Fruit fly (Drosophila melanogaster) whole organism, embryonic: ENCODE data around the gene CG10116.

Experiments
- Atf6 ChIP-seq: fragments of 200-800 bp; sonication (Bioruptor generic); IDR thresholded peaks from 2 replicates; pipeline ENCODE4 v1.3.6; 2022; ENCODE audit warnings: missing biosample characterization, missing genetic modification characterization
- CG1024 ChIP-seq: fragments of 200-800 bp; sonication (Bioruptor generic); IDR thresholded peaks from 2 replicates; pipeline ENCODE4 v1.3.6; 2022; ENCODE audit warnings: missing biosample characterization, missing genetic modification characterization
- CG13123 ChIP-seq: fragments of 200-800 bp; sonication (Bioruptor generic); optimal IDR thresholded peaks from 2 replicates; lab custom pipeline; 2016; ENCODE audit warnings: missing biosample characterization, missing genetic modification characterization
- CG13624 ChIP-seq: fragments of 200-800 bp; sonication (Bioruptor generic); optimal IDR thresholded peaks from 2 replicates; lab custom pipeline; 2016; ENCODE audit warnings: missing biosample characterization, missing genetic modification characterization
- CG18262 ChIP-seq: fragments of 200-800 bp; optimal IDR thresholded peaks from 3 replicates; lab custom pipeline; 2019; ENCODE audit warnings: missing biosample characterization, mild to moderate bottlenecking, missing genetic modification characterization, moderate library complexity
- CG2116 ChIP-seq: fragments of 200-800 bp; sonication (Bioruptor generic); optimal IDR thresholded peaks from 3 replicates; lab custom pipeline; 2018; ENCODE audit warnings: missing biosample characterization, mild to moderate bottlenecking, missing genetic modification characterization
- CG2120 ChIP-seq: fragments of 200-800 bp; sonication (Bioruptor generic); optimal IDR thresholded peaks from 3 replicates; lab custom pipeline; 2016; ENCODE audit warnings: missing biosample characterization, missing genetic modification characterization
- CG30431 ChIP-seq: fragments of 200-800 bp; sonication (Bioruptor generic); optimal IDR thresholded peaks from 2 replicates; lab custom pipeline; 2017; ENCODE audit warnings: missing biosample characterization, missing genetic modification characterization
- CG31365 ChIP-seq: fragments of 200-800 bp; sonication (Bioruptor generic); optimal IDR thresholded peaks from 2 replicates; lab custom pipeline; 2018; ENCODE audit warnings: missing biosample characterization, mild to moderate bottlenecking, missing genetic modification characterization
- CG3407 ChIP-seq: fragments of 200-800 bp; sonication (Bioruptor generic); optimal IDR thresholded peaks from 2 replicates; lab custom pipeline; 2018; ENCODE audit warnings: missing biosample characterization, mild to moderate bottlenecking, missing genetic modification characterization
- CG3995 ChIP-seq: fragments of 200-800 bp; sonication (Bioruptor generic); optimal IDR thresholded peaks from 3 replicates; lab custom pipeline; 2016; ENCODE audit warnings: missing biosample characterization, missing genetic modification characterization
- CG4707 ChIP-seq: fragments of 200-800 bp; sonication (Bioruptor generic); optimal IDR thresholded peaks from 2 replicates; lab custom pipeline; 2018; ENCODE audit warnings: missing biosample characterization, mild to moderate bottlenecking, missing genetic modification characterization, moderate library complexity
- CG5953 ChIP-seq: fragments of 200-800 bp; sonication (Bioruptor generic); IDR thresholded peaks from 2 replicates; pipeline ENCODE4 v1.3.6; 2022; ENCODE audit warnings: missing biosample characterization, missing genetic modification characterization
- CG6175 ChIP-seq: fragments of 200-800 bp; sonication (Bioruptor generic); IDR thresholded peaks from 3 replicates; pipeline ENCODE4 v1.3.6; 2022; ENCODE audit warnings: missing biosample characterization, missing genetic modification characterization
- CG7372 ChIP-seq: fragments of 200-800 bp; sonication (Bioruptor generic); IDR thresholded peaks from 2 replicates; pipeline ENCODE4 v1.3.6; 2022; ENCODE audit warnings: missing biosample characterization, missing genetic modification characterization
- CG7963 ChIP-seq: fragments of 200-800 bp; sonication (Bioruptor generic); IDR thresholded peaks from 3 replicates; pipeline ENCODE4 v1.3.6; 2022; ENCODE audit warnings: missing biosample characterization, missing genetic modification characterization; ENCODE audit not compliant: partially characterized antibody
- CG8281 ChIP-seq: fragments of 200-800 bp; sonication (Bioruptor generic); optimal IDR thresholded peaks from 2 replicates; lab custom pipeline; 2018; ENCODE audit warnings: missing biosample characterization, mild to moderate bottlenecking, missing genetic modification characterization, moderate library complexity
- CG9437 ChIP-seq: fragments of 200-800 bp; sonication (Bioruptor generic); optimal IDR thresholded peaks from 2 replicates; lab custom pipeline; 2018; ENCODE audit warnings: missing biosample characterization, mild to moderate bottlenecking, missing genetic modification characterization
- CG9727 ChIP-seq: fragments of 200-800 bp; sonication (Bioruptor generic); optimal IDR thresholded peaks from 3 replicates; lab custom pipeline; 2017; ENCODE audit warnings: missing biosample characterization, mild to moderate bottlenecking, missing genetic modification characterization
- Dad ChIP-seq: fragments of 200-800 bp; sonication (Bioruptor generic); optimal IDR thresholded peaks from 3 replicates; lab custom pipeline; 2016; ENCODE audit warnings: missing biosample characterization, missing genetic modification characterization
- Elba2 ChIP-seq: fragments of 200-800 bp; sonication (Bioruptor generic); optimal IDR thresholded peaks from 3 replicates; lab custom pipeline; 2016; ENCODE audit warnings: missing biosample characterization, missing genetic modification characterization
- Fer1 ChIP-seq: fragments of 200-800 bp; sonication (Bioruptor generic); optimal IDR thresholded peaks from 2 replicates; lab custom pipeline; 2017; ENCODE audit warnings: missing biosample characterization, mild to moderate bottlenecking, missing genetic modification characterization
- HHEX ChIP-seq: fragments of 200-800 bp; sonication (Bioruptor generic); optimal IDR thresholded peaks from 3 replicates; lab custom pipeline; 2017; ENCODE audit warnings: missing biosample characterization, mild to moderate bottlenecking, missing genetic modification characterization, missing genetic modification reagents
- Hand ChIP-seq: fragments of 200-800 bp; sonication (Bioruptor generic); optimal IDR thresholded peaks from 2 replicates; lab custom pipeline; 2017; ENCODE audit warnings: mild to moderate bottlenecking, missing biosample characterization, missing genetic modification reagents, missing genetic modification characterization
- NC2α ChIP-seq: fragments of 200-800 bp; sonication (Bioruptor generic); optimal IDR thresholded peaks from 2 replicates; lab custom pipeline; 2016; ENCODE audit warnings: missing biosample characterization, missing genetic modification characterization
- NfI ChIP-seq: fragments of 200-800 bp; sonication (Bioruptor generic); optimal IDR thresholded peaks from 3 replicates; lab custom pipeline; 2018; ENCODE audit warnings: missing biosample characterization, mild to moderate bottlenecking, missing genetic modification characterization, moderate library complexity
- Ravus ChIP-seq: fragments of 200-800 bp; sonication (Bioruptor generic); IDR thresholded peaks from 2 replicates; pipeline ENCODE4 v1.3.6; 2022; ENCODE audit warnings: missing biosample characterization, missing genetic modification characterization
- da ChIP-seq: fragments of 200-800 bp; sonication (Bioruptor generic); optimal IDR thresholded peaks from 2 replicates; lab custom pipeline; 2016; ENCODE audit warnings: missing biosample characterization, missing genetic modification characterization
- dati ChIP-seq: fragments of 200-800 bp; sonication (Bioruptor generic); IDR thresholded peaks from 2 replicates; pipeline ENCODE4 v1.3.6; 2022; ENCODE audit warnings: missing biosample characterization, missing genetic modification characterization
- dimm ChIP-seq: fragments of 200-800 bp; sonication (Bioruptor generic); IDR thresholded peaks from 2 replicates; pipeline ENCODE4 v1.3.6; 2022; ENCODE audit warnings: missing biosample characterization, missing genetic modification characterization
- dmrt99B ChIP-seq: fragments of 200-800 bp; sonication (Bioruptor generic); optimal IDR thresholded peaks from 2 replicates; lab custom pipeline; 2018; ENCODE audit warnings: missing biosample characterization, mild to moderate bottlenecking, missing genetic modification characterization, moderate library complexity
- hbn ChIP-seq: fragments of 200-800 bp; sonication (Bioruptor generic); IDR thresholded peaks from 2 replicates; pipeline ENCODE4 v1.3.6; 2022; ENCODE audit warnings: missing biosample characterization, missing genetic modification characterization; ENCODE audit not compliant: partially characterized antibody
- inv ChIP-seq: fragments of 200-800 bp; sonication (Bioruptor generic); IDR thresholded peaks from 2 replicates; pipeline ENCODE4 v1.3.6; 2022; ENCODE audit warnings: missing biosample characterization, missing genetic modification characterization; ENCODE audit not compliant: partially characterized antibody
- jigr1 ChIP-seq: fragments of 200-800 bp; sonication (Bioruptor generic); IDR thresholded peaks from 3 replicates; pipeline ENCODE4 v1.3.6; 2022; ENCODE audit warnings: missing biosample characterization, missing genetic modification characterization
- jumu ChIP-seq: fragments of 200-800 bp; sonication (Bioruptor generic); optimal IDR thresholded peaks from 3 replicates; lab custom pipeline; 2016; ENCODE audit warnings: missing biosample characterization, missing genetic modification characterization
- luna ChIP-seq: fragments of 200-800 bp; sonication (Bioruptor generic); optimal IDR thresholded peaks from 2 replicates; lab custom pipeline; 2016; ENCODE audit warnings: missing biosample characterization, missing genetic modification characterization
- onecut ChIP-seq: fragments of 200-800 bp; sonication (Bioruptor generic); IDR thresholded peaks from 2 replicates; pipeline ENCODE4 v1.3.6; 2022; ENCODE audit warnings: missing biosample characterization, missing genetic modification characterization
- repo ChIP-seq: fragments of 200-800 bp; sonication (Bioruptor generic); optimal IDR thresholded peaks from 2 replicates; lab custom pipeline; 2016; ENCODE audit warnings: missing biosample characterization, missing genetic modification characterization
- sc ChIP-seq, 3 experiments: fragments of >200 bp in 2 of 3; fragments of 200-800 bp in 1 of 3; sonication (Bioruptor generic) in 1 of 3; optimal IDR thresholded peaks; 2 replicates in 2 of 3; 3 replicates in 1 of 3; lab custom pipeline; 2017; ENCODE audit warnings: mild to moderate bottlenecking in 1 of 3, missing biosample characterization in 1 of 3, missing genetic modification characterization in 1 of 3, missing genetic modification reagents in 1 of 3
- sens-2 ChIP-seq: fragments of 200-800 bp; sonication (Bioruptor generic); IDR thresholded peaks from 2 replicates; pipeline ENCODE4 v1.3.6; 2022; ENCODE audit warnings: missing biosample characterization, missing genetic modification characterization
- sob ChIP-seq: fragments of 200-800 bp; sonication (Bioruptor generic); IDR thresholded peaks from 2 replicates; pipeline ENCODE4 v1.3.6; 2022; ENCODE audit warnings: missing biosample characterization, missing genetic modification characterization
- ssp ChIP-seq: fragments of 200-800 bp; sonication (Bioruptor generic); IDR thresholded peaks from 2 replicates; pipeline ENCODE4 v1.3.6; 2022; ENCODE audit warnings: missing biosample characterization, missing genetic modification characterization
- stwl ChIP-seq: fragments of 200-800 bp; sonication (Bioruptor generic); optimal IDR thresholded peaks from 3 replicates; lab custom pipeline; 2018; ENCODE audit warnings: missing biosample characterization, mild to moderate bottlenecking, missing genetic modification characterization, moderate library complexity
- sug ChIP-seq: fragments of 200-800 bp; optimal IDR thresholded peaks from 2 replicates; lab custom pipeline; 2019; ENCODE audit warnings: missing biosample characterization, mild to moderate bottlenecking, missing genetic modification characterization, moderate library complexity
- toy ChIP-seq: fragments of 200-800 bp; sonication (Bioruptor generic); IDR thresholded peaks from 2 replicates; pipeline ENCODE4 v1.3.6; 2022; ENCODE audit warnings: missing biosample characterization, missing genetic modification characterization
- vfl ChIP-seq: fragments of 200-800 bp; sonication (Bioruptor generic); optimal IDR thresholded peaks from 2 replicates; lab custom pipeline; 2016; ENCODE audit warnings: missing biosample characterization, missing genetic modification characterization
- vvl ChIP-seq: fragments of 200-800 bp; sonication (Bioruptor generic); IDR thresholded peaks from 2 replicates; pipeline ENCODE4 v1.3.6; 2022; ENCODE audit warnings: missing biosample characterization, missing genetic modification characterization
- wdn ChIP-seq: fragments of 200-800 bp; sonication (Bioruptor generic); IDR thresholded peaks from 2 replicates; pipeline ENCODE4 v1.3.6; 2022; ENCODE audit warnings: missing biosample characterization, missing genetic modification characterization
- wek ChIP-seq: fragments of 200-800 bp; sonication (Bioruptor generic); optimal IDR thresholded peaks from 3 replicates; lab custom pipeline; 2018; ENCODE audit warnings: missing biosample characterization, mild to moderate bottlenecking, missing genetic modification characterization, moderate library complexity
- zen2 ChIP-seq: fragments of 200-800 bp; sonication (Bioruptor generic); IDR thresholded peaks from 3 replicates; pipeline ENCODE4 v1.3.6; 2022; ENCODE audit warnings: missing biosample characterization, missing genetic modification characterization; ENCODE audit not compliant: partially characterized antibody

Gene CG10116

dm6 chr3L:13412200-13412885 is 44.7 kb downstream of the CG10116 start, which contains the start of the genes CG10222 and flr (continued):
- TF ChIP-seq CG18262 (tag; lab: Kevin White, UChicago) (peak; percentile 32), jumu (GFP tag; lab: Kevin White, UChicago) (no peak), CG2120 (GFP tag; lab: Kevin White, UChicago) (peak; percentile 6), CG9437 (GFP tag; lab: Kevin White, UChicago) (no peak), CG8281 (no peak), CG7963 (GFP tag; lab: Robert Waterston, UW) (0 out of 3 replicates have a peak, but pooled peaks have one; percentile 44), wek (GFP tag; lab: Kevin White, UChicago) (no peak), Hand (GFP tag; lab: Kevin White, UChicago) (no peak), ssp (GFP tag; lab: Robert Waterston, UW) (no peak), Fer1 (GFP tag; lab: Kevin White, UChicago) (no peak), CG6175 (GFP tag; lab: Robert Waterston, UW) (no peak), zen2 (GFP tag; lab: Robert Waterston, UW) (0 out of 3 replicates have a peak, but pooled peaks have one; percentile 10), CG30431 (no peak), CG5953 (no peak), toy (GFP tag; lab: Robert Waterston, UW) (no peak), sens-2 (no peak), Ravus (GFP tag; lab: Robert Waterston, UW) (no peak), Atf6 (GFP tag; lab: Robert Waterston, UW) (no peak), dimm (no peak), CG1024 (GFP tag; lab: Robert Waterston, UW) (no peak), CG31365 (tag; lab: Kevin White, UChicago) (no peak), CG2116 (GFP tag; lab: Kevin White, UChicago) (peak; percentile 70), sc (optimal IDR thresholded peaks at IDR 0.05; lab: Kevin White, UChicago) (no peak), sc (GFP tag; optimal IDR thresholded peaks at IDR 0.05; lab: Kevin White, UChicago) (no peak), CG7372 (GFP tag; lab: Robert Waterston, UW) (no peak), CG3995 (GFP tag; lab: Kevin White, UChicago) (peak; percentile 17), CG9727 (GFP tag; lab: Kevin White, UChicago) (peak; percentile 17), stwl (tag; lab: Kevin White, UChicago) (peak; percentile 57), sug (peak; percentile 8), luna (GFP tag; lab: Kevin White, UChicago) (no peak), NC2α (no peak), Dad (GFP tag; lab: Kevin White, UChicago) (no peak), inv (peak; percentile 64), vfl (GFP tag; lab: Kevin White, UChicago) (no peak), dmrt99B (tag; lab: Kevin White, UChicago) (no peak), CG4707 (no peak), sob (GFP tag; lab: Robert Waterston, UW) (no peak), onecut (GFP tag; lab: Robert Waterston, UW) (no peak), jigr1 (GFP tag; lab: Robert Waterston, UW) (peak; percentile 14; the same call in 1 of the 3 replicates), wdn (GFP tag; lab: Robert Waterston, UW) (no peak), da (GFP tag; lab: Kevin White, UChicago) (no peak), CG3407 (GFP tag; lab: Kevin White, UChicago) (no peak), dati (GFP tag; lab: Robert Waterston, UW) (no peak), Elba2 (GFP tag; lab: Kevin White, UChicago) (no peak), HHEX (GFP tag; lab: Kevin White, UChicago) (no peak), vvl (GFP tag; lab: Robert Waterston, UW) (no peak), hbn (GFP tag; lab: Robert Waterston, UW) (peak; percentile 66; the same call in 1 of the 2 replicates), CG13123 (GFP tag; lab: Kevin White, UChicago) (no peak), NfI (GFP tag; lab: Kevin White, UChicago) (no peak), CG13624 (GFP tag; lab: Kevin White, UChicago) (no peak), repo (GFP tag; lab: Kevin White, UChicago) (no peak)
